Fruit fly (Drosophila melanogaster) whole organism, embryonic: ENCODE measurements around the gene zf30C.

Experiments
- Adf1 ChIP-seq: fragments of 200-800 bp; sonication (Bioruptor generic); IDR thresholded peaks from 2 replicates; pipeline ENCODE4 v1.3.6; 2022; ENCODE audit warnings: missing biosample characterization, missing genetic modification characterization
- B-H2 ChIP-seq: fragments of 200-800 bp; sonication (Bioruptor generic); optimal IDR thresholded peaks from 2 replicates; lab custom pipeline; 2018; ENCODE audit warnings: missing biosample characterization, mild to moderate bottlenecking, missing genetic modification characterization
- CG10267 ChIP-seq: fragments of 200-800 bp; sonication (Bioruptor generic); optimal IDR thresholded peaks from 2 replicates; lab custom pipeline; 2018; ENCODE audit warnings: missing biosample characterization, mild to moderate bottlenecking, missing genetic modification characterization, moderate library complexity
- CG12219 ChIP-seq: fragments of 200-800 bp; sonication (Bioruptor generic); optimal IDR thresholded peaks from 3 replicates; lab custom pipeline; 2018; ENCODE audit warnings: missing biosample characterization, mild to moderate bottlenecking, missing genetic modification characterization
- CG13123 ChIP-seq: fragments of 200-800 bp; sonication (Bioruptor generic); optimal IDR thresholded peaks from 2 replicates; lab custom pipeline; 2016; ENCODE audit warnings: missing biosample characterization, missing genetic modification characterization
- CG13424 ChIP-seq: fragments of 200-800 bp; sonication (Bioruptor generic); optimal IDR thresholded peaks from 2 replicates; lab custom pipeline; 2019; ENCODE audit warnings: missing biosample characterization, mild to moderate bottlenecking, missing genetic modification characterization, moderate library complexity
- CG13894 ChIP-seq: fragments of 200-800 bp; sonication (Bioruptor generic); optimal IDR thresholded peaks from 3 replicates; lab custom pipeline; 2018; ENCODE audit warnings: missing biosample characterization, mild to moderate bottlenecking, missing genetic modification characterization, moderate library complexity
- CG15479 ChIP-seq: fragments of 200-800 bp; sonication (Bioruptor generic); optimal IDR thresholded peaks from 3 replicates; lab custom pipeline; 2019; ENCODE audit warnings: missing biosample characterization, mild to moderate bottlenecking, missing genetic modification characterization, moderate library complexity
- CG15514 ChIP-seq: fragments of 200-800 bp; sonication (Bioruptor generic); optimal IDR thresholded peaks from 3 replicates; lab custom pipeline; 2017; ENCODE audit warnings: missing biosample characterization, missing genetic modification characterization, mild to moderate bottlenecking, moderate library complexity, missing genetic modification reagents
- CG17385 ChIP-seq: fragments of 200-800 bp; sonication (Bioruptor generic); optimal IDR thresholded peaks from 3 replicates; lab custom pipeline; 2018; ENCODE audit warnings: missing biosample characterization, mild to moderate bottlenecking, missing genetic modification characterization
- CG17612 ChIP-seq: fragments of 200-800 bp; sonication (Bioruptor generic); IDR thresholded peaks from 2 replicates; pipeline ENCODE4 v1.3.6; 2022; ENCODE audit warnings: missing biosample characterization, missing genetic modification characterization
- CG1832 ChIP-seq: fragments of 200-800 bp; sonication (Bioruptor generic); optimal IDR thresholded peaks from 2 replicates; lab custom pipeline; 2017; ENCODE audit warnings: missing biosample characterization, mild to moderate bottlenecking, missing genetic modification characterization, inconsistent platforms
- CG32772 ChIP-seq: fragments of 200-800 bp; sonication (Bioruptor generic); IDR thresholded peaks from 2 replicates; pipeline ENCODE4 v1.3.6; 2022; ENCODE audit warnings: missing biosample characterization, missing genetic modification characterization
- CG3407 ChIP-seq: fragments of 200-800 bp; sonication (Bioruptor generic); optimal IDR thresholded peaks from 2 replicates; lab custom pipeline; 2018; ENCODE audit warnings: missing biosample characterization, mild to moderate bottlenecking, missing genetic modification characterization
- CG34224 ChIP-seq: fragments of 200-800 bp; sonication (Bioruptor generic); IDR thresholded peaks from 3 replicates; pipeline ENCODE4 v1.3.6; 2022; ENCODE audit warnings: missing biosample characterization, missing genetic modification characterization; ENCODE audit not compliant: partially characterized antibody
- CG42726 ChIP-seq: fragments of 200-800 bp; sonication (Bioruptor generic); IDR thresholded peaks from 2 replicates; pipeline ENCODE4 v1.3.6; 2022; ENCODE audit warnings: missing biosample characterization, missing genetic modification characterization; ENCODE audit not compliant: partially characterized antibody
- CG4360 ChIP-seq: fragments of 200-800 bp; sonication (Bioruptor generic); IDR thresholded peaks from 2 replicates; pipeline ENCODE4 v1.3.6; 2022; ENCODE audit warnings: missing biosample characterization, missing genetic modification characterization
- CG4707 ChIP-seq: fragments of 200-800 bp; sonication (Bioruptor generic); optimal IDR thresholded peaks from 2 replicates; lab custom pipeline; 2018; ENCODE audit warnings: missing biosample characterization, mild to moderate bottlenecking, missing genetic modification characterization, moderate library complexity
- Chrac-16 ChIP-seq: fragments of 200-800 bp; sonication (Bioruptor generic); optimal IDR thresholded peaks from 3 replicates; lab custom pipeline; 2016; ENCODE audit warnings: missing biosample characterization, missing genetic modification characterization
- E2f1 ChIP-seq: fragments of 200-800 bp; sonication (Bioruptor generic); IDR thresholded peaks from 2 replicates; pipeline ENCODE4 v1.3.6; 2022; ENCODE audit warnings: missing biosample characterization, missing genetic modification characterization
- HLH4C ChIP-seq: fragments of 200-800 bp; sonication (Bioruptor generic); IDR thresholded peaks from 3 replicates; pipeline ENCODE4 v1.3.6; 2022; ENCODE audit warnings: missing biosample characterization, missing genetic modification characterization; ENCODE audit not compliant: partially characterized antibody
- HLHmδ ChIP-seq: fragments of 200-800 bp; sonication (Bioruptor generic); optimal IDR thresholded peaks from 2 replicates; lab custom pipeline; 2018; ENCODE audit warnings: missing biosample characterization, mild to moderate bottlenecking, missing genetic modification characterization, moderate library complexity
- Jarid2 ChIP-seq: fragments of 200-800 bp; sonication (Bioruptor generic); optimal IDR thresholded peaks from 3 replicates; lab custom pipeline; 2017; ENCODE audit warnings: mild to moderate bottlenecking, missing biosample characterization, missing genetic modification reagents, missing genetic modification characterization
- Med ChIP-seq: fragments of 200-800 bp; sonication (Bioruptor generic); peaks from one replicate; lab custom pipeline; 2016; ENCODE audit warnings: missing biosample characterization, missing genetic modification characterization, mild to moderate bottlenecking, inconsistent platforms, moderate library complexity
- Meics ChIP-seq: fragments of 200-800 bp; sonication (Bioruptor generic); optimal IDR thresholded peaks from 2 replicates; lab custom pipeline; 2017; ENCODE audit warnings: missing biosample characterization, mild to moderate bottlenecking, missing genetic modification characterization
- Nf-YB ChIP-seq: fragments of 200-800 bp; sonication (Bioruptor generic); optimal IDR thresholded peaks from 3 replicates; lab custom pipeline; 2019; ENCODE audit warnings: missing biosample characterization, mild to moderate bottlenecking, missing genetic modification characterization, moderate library complexity
- Pdp1 ChIP-seq, 2 experiments: fragments of 200-800 bp; sonication (Bioruptor generic); optimal IDR thresholded peaks; 3 replicates each; lab custom pipeline; 2016; ENCODE audit warnings: missing biosample characterization in 2 of 2, missing genetic modification characterization in 2 of 2, mild to moderate bottlenecking in 1 of 2, moderate library complexity in 1 of 2
- Rfx ChIP-seq: fragments of 200-800 bp; sonication (Bioruptor generic); IDR thresholded peaks from 2 replicates; pipeline ENCODE4 v1.3.6; 2022; ENCODE audit warnings: missing biosample characterization, missing genetic modification characterization
- Stat92E ChIP-seq, 3 experiments: fragments of >200 bp in 2 of 3; fragments of 200-800 bp in 1 of 3; sonication (Bioruptor generic) in 1 of 3; optimal IDR thresholded peaks; 2 replicates each; lab custom pipeline; 2017 to 2019; ENCODE audit warnings: missing biosample characterization in 3 of 3, missing genetic modification characterization in 3 of 3, mild to moderate bottlenecking in 1 of 3, moderate library complexity in 1 of 3
- ase ChIP-seq: fragments of 200-800 bp; sonication (Bioruptor generic); IDR thresholded peaks from 3 replicates; pipeline ENCODE4 v1.3.6; 2022; ENCODE audit warnings: missing biosample characterization, missing genetic modification characterization
- btn ChIP-seq: fragments of 200-800 bp; sonication (Bioruptor generic); optimal IDR thresholded peaks from 2 replicates; lab custom pipeline; 2016; ENCODE audit warnings: missing biosample characterization, missing genetic modification characterization
- chinmo ChIP-seq: fragments of 200-800 bp; sonication (Bioruptor generic); IDR thresholded peaks from 4 replicates; pipeline ENCODE4 v1.3.6; 2022; ENCODE audit warnings: missing biosample characterization, missing genetic modification characterization; ENCODE audit not compliant: partially characterized antibody
- ci ChIP-seq: fragments of 200-800 bp; sonication (Bioruptor generic); IDR thresholded peaks from 3 replicates; pipeline ENCODE4 v1.3.6; 2022; ENCODE audit warnings: missing biosample characterization, missing genetic modification characterization
- ftz-f1 ChIP-seq: fragments of 200-800 bp; sonication (Bioruptor generic); optimal IDR thresholded peaks from 2 replicates; lab custom pipeline; 2016; ENCODE audit warnings: missing biosample characterization, missing genetic modification characterization
- gsb-n ChIP-seq: fragments of 200-800 bp; sonication (Bioruptor generic); optimal IDR thresholded peaks from 3 replicates; lab custom pipeline; 2018; ENCODE audit warnings: missing biosample characterization, mild to moderate bottlenecking, missing genetic modification characterization
- ind ChIP-seq: fragments of 200-800 bp; sonication (Bioruptor generic); optimal IDR thresholded peaks from 3 replicates; lab custom pipeline; 2016; ENCODE audit warnings: missing biosample characterization, missing genetic modification characterization
- jigr1 ChIP-seq: fragments of 200-800 bp; sonication (Bioruptor generic); IDR thresholded peaks from 3 replicates; pipeline ENCODE4 v1.3.6; 2022; ENCODE audit warnings: missing biosample characterization, missing genetic modification characterization
- lbe ChIP-seq: fragments of 200-800 bp; sonication (Bioruptor generic); optimal IDR thresholded peaks from 2 replicates; lab custom pipeline; 2016; ENCODE audit warnings: missing biosample characterization, mild to moderate bottlenecking, missing genetic modification characterization
- rib ChIP-seq: fragments of 200-800 bp; sonication (Bioruptor generic); IDR thresholded peaks from 2 replicates; pipeline ENCODE4 v1.3.6; 2022; ENCODE audit warnings: missing biosample characterization, missing genetic modification characterization
- run ChIP-seq: fragments of 200-800 bp; sonication (Bioruptor generic); optimal IDR thresholded peaks from 3 replicates; lab custom pipeline; 2018; ENCODE audit warnings: missing biosample characterization, mild to moderate bottlenecking, missing genetic modification characterization
- sd ChIP-seq: fragments of 200-800 bp; sonication (Bioruptor generic); optimal IDR thresholded peaks from 3 replicates; lab custom pipeline; 2018; ENCODE audit warnings: missing biosample characterization, mild to moderate bottlenecking, missing genetic modification characterization, moderate library complexity
- sens ChIP-seq: fragments of 200-800 bp; sonication (Bioruptor generic); peaks from one replicate; lab custom pipeline; 2016; ENCODE audit warnings: missing biosample characterization, missing genetic modification characterization
- sna ChIP-seq: fragments of 200-800 bp; sonication (Bioruptor generic); IDR thresholded peaks from 2 replicates; pipeline ENCODE4 v1.3.6; 2022; ENCODE audit warnings: missing biosample characterization, missing genetic modification characterization; ENCODE audit not compliant: partially characterized antibody
- sqz ChIP-seq: fragments of 200-800 bp; sonication (Bioruptor generic); optimal IDR thresholded peaks from 3 replicates; lab custom pipeline; 2018; ENCODE audit warnings: missing biosample characterization, mild to moderate bottlenecking, missing genetic modification characterization
- wek ChIP-seq: fragments of 200-800 bp; sonication (Bioruptor generic); optimal IDR thresholded peaks from 3 replicates; lab custom pipeline; 2018; ENCODE audit warnings: missing biosample characterization, mild to moderate bottlenecking, missing genetic modification characterization, moderate library complexity

Gene zf30C

DNA sequence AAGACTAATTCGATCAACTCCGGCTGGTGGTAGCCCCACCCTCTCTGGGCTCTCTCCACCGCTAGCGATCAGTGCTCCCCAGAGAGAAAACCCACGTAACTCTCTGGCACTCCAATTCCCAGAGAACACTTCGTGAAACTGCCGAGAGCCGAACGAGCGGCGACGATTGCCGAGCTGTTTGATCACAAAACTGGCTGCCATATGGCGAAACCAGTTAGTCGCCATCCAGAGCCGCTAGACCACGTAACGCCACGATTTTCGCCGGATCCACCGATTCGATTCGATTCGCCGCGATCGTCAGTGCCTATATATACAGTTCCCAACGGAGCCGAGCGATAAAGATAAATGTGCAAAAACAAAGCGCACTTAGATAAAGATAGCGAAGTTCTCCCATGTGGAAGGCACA, 24.0 kb downstream of the zf30C start, which contains the start of gene IP3K1 (continued):
- peak in 1 of 3 experiments; percentile 65 for TF ChIP-seq Stat92E (GFP tag; optimal IDR thresholded peaks at IDR 0.05; lab: Kevin White, UChicago)
- peak; percentile 54 for TF ChIP-seq sna (GFP tag; lab: Robert Waterston, UW)
- TF ChIP-seq CG4707 (GFP tag; lab: Kevin White, UChicago), result peak; percentile 8
- peak; percentile 25 for TF ChIP-seq sqz (GFP tag; lab: Kevin White, UChicago)
- peak; percentile 99 for TF ChIP-seq Jarid2 (GFP tag; lab: Kevin White, UChicago)
- no peak for TF ChIP-seq CG10267 (tag; lab: Kevin White, UChicago)
- TF ChIP-seq wek (GFP tag; lab: Kevin White, UChicago), result peak; percentile 24
- TF ChIP-seq run, result peak; percentile 19
- peak; percentile 96; the same call in 3 of the 4 replicates for TF ChIP-seq chinmo (GFP tag; lab: Robert Waterston, UW)
- TF ChIP-seq ci, result peak; percentile 73; the same call in 2 of the 3 replicates
- peak; percentile 16; the same call in 1 of the 2 replicates for TF ChIP-seq CG4360 (GFP tag; lab: Robert Waterston, UW)
- peak; percentile 52 for TF ChIP-seq HLHmδ (GFP tag; lab: Kevin White, UChicago)
- TF ChIP-seq ind (GFP tag; lab: Kevin White, UChicago), result no peak
- TF ChIP-seq E2f1 (GFP tag; lab: Robert Waterston, UW), result peak; percentile 30; the same call in 1 of the 2 replicates
- TF ChIP-seq CG3407 (GFP tag; lab: Kevin White, UChicago), result no peak
- peak; percentile 35 for TF ChIP-seq Meics (GFP tag; lab: Kevin White, UChicago)
- TF ChIP-seq CG12219, result peak; percentile 24
- TF ChIP-seq HLH4C, result peak; percentile 35; the same call in 1 of the 3 replicates
- peak; percentile 24 for TF ChIP-seq btn (GFP tag; lab: Kevin White, UChicago)
- TF ChIP-seq Rfx (GFP tag; lab: Robert Waterston, UW), result peak; percentile 73
- peak; percentile 48 for TF ChIP-seq CG17385
- TF ChIP-seq Adf1 (GFP tag; lab: Robert Waterston, UW), result peak; percentile 45; the same call in 1 of the 2 replicates

DNA sequence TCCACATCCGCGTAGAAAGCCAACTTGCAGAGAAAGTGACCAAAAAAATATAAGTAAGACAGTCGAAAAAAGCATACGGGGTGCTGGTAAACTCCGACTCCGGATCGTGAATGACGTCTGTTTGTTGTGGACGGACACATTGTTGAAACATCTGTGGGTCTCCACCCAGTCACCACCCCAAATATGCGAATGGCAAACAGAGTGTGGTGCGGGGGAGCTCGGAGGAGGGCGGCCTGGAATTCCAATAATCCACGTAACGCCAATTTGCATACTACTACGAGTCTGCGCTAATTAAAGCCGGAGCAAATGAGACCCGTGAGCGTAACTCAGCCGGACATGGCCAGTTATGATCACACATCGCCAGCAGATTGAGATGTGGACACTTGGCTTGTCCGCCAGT, 25.0 kb downstream of the zf30C start:
- peak; percentile 79 for TF ChIP-seq sd (tag; lab: Kevin White, UChicago)
- no peak for TF ChIP-seq CG34224
- 0 out of 2 replicates have a peak, but pooled peaks have one; percentile 13 for TF ChIP-seq CG42726 (GFP tag; lab: Robert Waterston, UW)
- peak; percentile 4 for TF ChIP-seq Med (GFP tag; lab: Kevin White, UChicago)

DNA sequence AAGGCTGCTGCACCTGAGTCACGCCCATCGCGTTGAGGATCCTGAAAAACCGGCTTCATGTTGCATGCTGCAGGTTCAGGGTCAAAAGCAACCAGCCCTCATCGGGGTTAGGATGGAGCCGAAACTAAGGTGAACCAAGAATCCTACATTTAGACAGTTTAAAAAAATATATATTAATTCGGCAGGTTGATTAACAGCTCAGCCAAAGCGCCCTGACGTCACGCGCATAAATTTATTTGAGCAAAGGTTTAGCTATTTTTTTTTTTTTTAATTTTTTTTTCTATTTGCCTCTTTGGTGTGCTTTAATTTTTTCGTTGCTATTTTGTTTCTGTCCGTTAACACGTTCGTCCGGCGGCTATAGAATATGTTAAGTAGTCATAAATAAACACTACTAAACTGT, 26.3 kb downstream of the zf30C start:
- TF ChIP-seq CG1832 (no peak), CG17612 (GFP tag; lab: Robert Waterston, UW) (no peak), sens (GFP tag; lab: Kevin White, UChicago) (peak; percentile 4)
- TF ChIP-seq, all 482 proteins: peak for 1

DNA sequence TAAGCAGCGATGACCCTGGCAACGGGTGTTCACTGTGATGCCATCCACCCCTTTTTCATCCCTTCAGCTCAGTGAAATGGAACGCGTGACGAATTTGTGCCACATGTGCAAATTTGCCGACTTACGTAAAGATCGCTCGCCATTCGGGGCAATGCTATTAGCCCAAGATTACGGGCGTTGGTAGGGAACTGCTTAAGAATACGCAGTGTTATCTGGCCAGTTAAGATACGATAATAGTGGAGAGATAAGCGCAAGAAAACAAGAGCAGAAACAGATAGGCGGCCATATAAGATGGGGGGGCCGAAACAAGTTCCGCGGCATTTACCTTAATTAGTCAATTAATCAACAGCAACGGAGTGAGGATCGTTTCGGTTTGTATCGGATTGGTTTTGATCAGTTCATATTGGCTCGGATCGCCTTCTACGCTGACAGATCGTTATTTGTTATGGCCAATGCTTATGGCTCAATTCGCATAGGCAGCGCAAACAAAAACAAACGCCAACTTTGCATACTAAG, 27.8 kb downstream of the zf30C start:
- TF ChIP-seq ase (no peak), CG15514 (GFP tag; lab: Kevin White, UChicago) (peak; percentile 24), CG13123 (GFP tag; lab: Kevin White, UChicago) (no peak), CG13894 (tag; lab: Kevin White, UChicago) (peak; percentile 60), jigr1 (GFP tag; lab: Robert Waterston, UW) (no peak), CG13424 (tag; lab: Kevin White, UChicago) (no peak), Med (GFP tag; lab: Kevin White, UChicago) (peak; percentile 53), CG32772 (no peak), Pdp1 (GFP tag; optimal IDR thresholded peaks at IDR 0.05; lab: Kevin White, UChicago) (peak in 1 of 2 experiments; percentile 58), lbe (GFP tag; lab: Kevin White, UChicago) (peak; percentile 5), ftz-f1 (peak; percentile 35), gsb-n (tag; lab: Kevin White, UChicago) (peak; percentile 17), Chrac-16 (no peak), chinmo (GFP tag; lab: Robert Waterston, UW) (peak; percentile 78; the same call in 1 of the 4 replicates), Nf-YB (peak; percentile 2), CG15479 (GFP tag; lab: Kevin White, UChicago) (peak; percentile 99), rib (GFP tag; lab: Robert Waterston, UW) (0 out of 2 replicates have a peak, but pooled peaks have one; percentile 22), B-H2 (peak; percentile 17)
